Worm (Caenorhabditis elegans) whole organism, midembryonic: ENCODE results near the gene F02E11.3.

Experiments used
- T22C8.4 ChIP-seq: fragments of 200-800 bp; sonication (Bioruptor generic); IDR thresholded peaks from 2 replicates; pipeline ENCODE4 v1.3.6; 2022; ENCODE audit warnings: missing genetic modification characterization, missing compliant biosample characterization
- cog-1 ChIP-seq: sonication (generic microtip); optimal IDR thresholded peaks from 2 replicates; lab custom pipeline; 2016; ENCODE audit warnings: missing genetic modification characterization, missing compliant biosample characterization
- klf-2 ChIP-seq: fragments of 200-800 bp; sonication (Bioruptor generic); conservative IDR thresholded peaks from 2 replicates; pipeline ENCODE4 v1.3.6; 2022; ENCODE audit warnings: missing genetic modification reagents, missing genetic modification characterization, missing compliant biosample characterization
- med-1 ChIP-seq: sonication (generic microtip); optimal IDR thresholded peaks from 2 replicates; lab custom pipeline; 2017; ENCODE audit warnings: missing genetic modification characterization, mild to moderate bottlenecking, missing compliant biosample characterization, antibody characterized with exemption, missing genetic modification reagents; ENCODE audit not compliant: insufficient read depth
- ref-1 ChIP-seq: fragments of 200-800 bp; sonication (Bioruptor generic); conservative IDR thresholded peaks from 2 replicates; pipeline ENCODE4 v1.3.6; 2022; ENCODE audit warnings: missing genetic modification reagents, missing genetic modification characterization, missing compliant biosample characterization
- tab-1 ChIP-seq: fragments of 200-800 bp; sonication (Bioruptor generic); IDR thresholded peaks from 2 replicates; pipeline ENCODE4 v1.3.6; 2022; ENCODE audit warnings: missing genetic modification characterization, missing compliant biosample characterization
- ztf-23 ChIP-seq: fragments of 200-800 bp; sonication (Bioruptor generic); IDR thresholded peaks from 2 replicates; pipeline ENCODE4 v1.3.6; 2022; ENCODE audit warnings: missing genetic modification reagents, missing genetic modification characterization, missing compliant biosample characterization
- ztf-29 ChIP-seq: fragments of 200-800 bp; sonication (Bioruptor generic); IDR thresholded peaks from 2 replicates; pipeline ENCODE4 v1.3.6; 2022; ENCODE audit warnings: missing genetic modification reagents, missing genetic modification characterization, missing compliant biosample characterization

ce11 chrII:3262504-3262903 is 12.3 kb downstream of the F02E11.3 start, which contains the start of gene F02E11.2:
- no peak for TF ChIP-seq tab-1 (GFP tag; lab: Robert Waterston, UW)
- no peak for TF ChIP-seq klf-2 (GFP tag; lab: Robert Waterston, UW)
- TF ChIP-seq ztf-23: no peak
- TF ChIP-seq med-1 (GFP tag; lab: Kevin White, UChicago): no peak
- TF ChIP-seq cog-1: no peak
- no peak for TF ChIP-seq ztf-29 (GFP tag; lab: Robert Waterston, UW)
- no peak for TF ChIP-seq T22C8.4 (GFP tag; lab: Robert Waterston, UW)
- TF ChIP-seq ref-1 (GFP tag; lab: Robert Waterston, UW): no peak
